Worm (Caenorhabditis elegans) whole organism, L4 larva: ENCODE data around the gene dsl-3.

Experiments used
- F37D6.2 ChIP-seq: sonication (generic microtip); optimal IDR thresholded peaks from 2 replicates; lab custom pipeline; 2016; ENCODE audit warnings: mild to moderate bottlenecking, missing genetic modification characterization, missing compliant biosample characterization
- F49E8.2 ChIP-seq: sonication (generic microtip); optimal IDR thresholded peaks from 2 replicates; lab custom pipeline; 2016; ENCODE audit warnings: missing compliant biosample characterization, mild to moderate bottlenecking, missing genetic modification characterization, borderline replicate concordance
- attf-4 ChIP-seq: sonication (generic microtip); optimal IDR thresholded peaks from 3 replicates; lab custom pipeline; 2017; ENCODE audit warnings: missing biosample characterization, missing genetic modification characterization
- ces-1 ChIP-seq: fragments of 150-350 bp; sonication (generic microtip); optimal IDR thresholded peaks from 4 replicates; lab custom pipeline; 2014; ENCODE audit warnings: missing biosample characterization, missing genetic modification reagents, missing genetic modification characterization
- daf-19 ChIP-seq: fragments of 200-800 bp; sonication (Bioruptor generic); conservative IDR thresholded peaks from 2 replicates; pipeline ENCODE4 v1.3.6; 2022; ENCODE audit warnings: missing genetic modification characterization, missing compliant biosample characterization
- fkh-10 ChIP-seq: fragments of 150-350 bp; optimal IDR thresholded peaks from 2 replicates; lab custom pipeline; 2014; ENCODE audit warnings: missing biosample characterization, missing genetic modification reagents, missing genetic modification characterization
- lin-15B ChIP-seq: fragments of 150-350 bp; sonication (generic microtip); optimal IDR thresholded peaks from 3 replicates; lab custom pipeline; 2014; ENCODE audit warnings: missing biosample characterization, missing genetic modification characterization
- lin-39 ChIP-seq: fragments of 150-350 bp; optimal IDR thresholded peaks from 2 replicates; lab custom pipeline; 2014; ENCODE audit warnings: missing biosample characterization, missing genetic modification reagents, missing genetic modification characterization
- mep-1 ChIP-seq: fragments of 150-350 bp; sonication (generic microtip); optimal IDR thresholded peaks from 3 replicates; lab custom pipeline; 2014; ENCODE audit warnings: missing biosample characterization, missing genetic modification characterization
- nhr-41 ChIP-seq: fragments of 200-800 bp; sonication (Bioruptor generic); IDR thresholded peaks from 2 replicates; pipeline ENCODE4 v1.3.6; 2022; ENCODE audit warnings: missing genetic modification reagents, missing genetic modification characterization, missing compliant biosample characterization
- snpc-4 ChIP-seq: fragments of 150-350 bp; optimal IDR thresholded peaks from 2 replicates; lab custom pipeline; 2014; ENCODE audit warnings: missing biosample characterization, missing genetic modification characterization
- unc-62 ChIP-seq, 3 experiments: fragments of 150-350 bp in 1 of 3; sonication (generic microtip); optimal IDR thresholded peaks in 2 of 3; peaks in 1 of 3; 1 replicate in 1 of 3; 2 replicates in 2 of 3; lab custom pipeline; 2014 to 2017; ENCODE audit warnings: missing biosample characterization in 3 of 3, missing genetic modification characterization in 3 of 3, missing genetic modification reagents in 3 of 3, missing genotype in 1 of 3
- zag-1 ChIP-seq: fragments of 150-350 bp; optimal IDR thresholded peaks from 2 replicates; lab custom pipeline; 2014; ENCODE audit warnings: missing biosample characterization, missing genetic modification characterization

- TF ChIP-seq F49E8.2 (tag; lab: Kevin White, UChicago), result no peak
- TF ChIP-seq lin-15B, result no peak
- no peak for TF ChIP-seq attf-4 (tag; lab: Kevin White, UChicago)
- TF ChIP-seq unc-62 (GFP tag; optimal IDR thresholded peaks at IDR 0.05 in 1 of 2; lab: Kevin White, UChicago), result no peak
- TF ChIP-seq unc-62 (tag; optimal IDR thresholded peaks at IDR 0.05; lab: Kevin White, UChicago), result no peak
- TF ChIP-seq daf-19 (GFP tag; lab: Robert Waterston, UW), result no peak
- no peak for TF ChIP-seq ces-1 (GFP tag; lab: Kevin White, UChicago)
- no peak for TF ChIP-seq F37D6.2
- TF ChIP-seq mep-1 (tag; lab: Kevin White, UChicago), result no peak
- TF ChIP-seq lin-39 (tag; lab: Kevin White, UChicago), result no peak
- TF ChIP-seq fkh-10 (GFP tag; lab: Kevin White, UChicago), result no peak
- no peak for TF ChIP-seq zag-1
- TF ChIP-seq snpc-4 (tag; lab: Kevin White, UChicago), result no peak
- TF ChIP-seq nhr-41 (GFP tag; lab: Robert Waterston, UW), result no peak
These were observed 42.5 kb upstream of the dsl-3 start for ce11 chrIV:1567577-1567976.
